Fruit fly (Drosophila melanogaster) whole organism, embryonic: Measurements from ENCODE around the gene Gr5a.

Experiments used
- Blimp-1 ChIP-seq: fragments of 200-800 bp; sonication (Bioruptor generic); optimal IDR thresholded peaks from 3 replicates; lab custom pipeline; 2018; ENCODE audit warnings: missing biosample characterization, missing genetic modification characterization, mild to moderate bottlenecking, moderate library complexity, missing genetic modification reagents
- CG10209 ChIP-seq: fragments of 200-800 bp; sonication (Bioruptor generic); optimal IDR thresholded peaks from 3 replicates; lab custom pipeline; 2017; ENCODE audit warnings: missing biosample characterization, mild to moderate bottlenecking, missing genetic modification characterization, missing genetic modification reagents
- CG10267 ChIP-seq: fragments of 200-800 bp; sonication (Bioruptor generic); optimal IDR thresholded peaks from 2 replicates; lab custom pipeline; 2018; ENCODE audit warnings: missing biosample characterization, mild to moderate bottlenecking, missing genetic modification characterization, moderate library complexity
- CG11398 ChIP-seq: fragments of 200-800 bp; sonication (Bioruptor generic); optimal IDR thresholded peaks from 2 replicates; lab custom pipeline; 2016; ENCODE audit warnings: missing biosample characterization, missing genetic modification characterization
- CG12071 ChIP-seq: fragments of 200-800 bp; sonication (Bioruptor generic); optimal IDR thresholded peaks from 3 replicates; lab custom pipeline; 2018; ENCODE audit warnings: missing biosample characterization, mild to moderate bottlenecking, missing genetic modification characterization
- CG12236 ChIP-seq: fragments of 200-800 bp; sonication (Bioruptor generic); optimal IDR thresholded peaks from 2 replicates; lab custom pipeline; 2016; ENCODE audit warnings: missing biosample characterization, missing genetic modification characterization
- CG12391 ChIP-seq: fragments of 200-800 bp; sonication (Bioruptor generic); optimal IDR thresholded peaks from 3 replicates; lab custom pipeline; 2018; ENCODE audit warnings: missing biosample characterization, mild to moderate bottlenecking, missing genetic modification characterization, moderate library complexity
- CG13894 ChIP-seq: fragments of 200-800 bp; sonication (Bioruptor generic); optimal IDR thresholded peaks from 3 replicates; lab custom pipeline; 2018; ENCODE audit warnings: missing biosample characterization, mild to moderate bottlenecking, missing genetic modification characterization, moderate library complexity
- CG17186 ChIP-seq: fragments of 200-800 bp; sonication (Bioruptor generic); optimal IDR thresholded peaks from 3 replicates; lab custom pipeline; 2017; ENCODE audit warnings: missing biosample characterization, missing genetic modification reagents, missing genetic modification characterization
- CG30403 ChIP-seq: fragments of 200-800 bp; sonication (Bioruptor generic); optimal IDR thresholded peaks from 3 replicates; lab custom pipeline; 2016; ENCODE audit warnings: missing biosample characterization, missing genetic modification characterization
- CG4424 ChIP-seq: fragments of 200-800 bp; sonication (Bioruptor generic); optimal IDR thresholded peaks from 3 replicates; lab custom pipeline; 2016; ENCODE audit warnings: missing biosample characterization, missing genetic modification characterization
- CG7372 ChIP-seq: fragments of 200-800 bp; sonication (Bioruptor generic); IDR thresholded peaks from 2 replicates; pipeline ENCODE4 v1.3.6; 2022; ENCODE audit warnings: missing biosample characterization, missing genetic modification characterization
- CG7556 ChIP-seq: fragments of 200-800 bp; sonication (Bioruptor generic); optimal IDR thresholded peaks from 2 replicates; lab custom pipeline; 2017; ENCODE audit warnings: missing biosample characterization, mild to moderate bottlenecking, missing genetic modification characterization
- CG7786 ChIP-seq: fragments of 200-800 bp; sonication (Bioruptor generic); optimal IDR thresholded peaks from 2 replicates; lab custom pipeline; 2016; ENCODE audit warnings: missing biosample characterization, missing genetic modification characterization
- CG8924 ChIP-seq: fragments of 200-800 bp; optimal IDR thresholded peaks from 3 replicates; lab custom pipeline; 2019; ENCODE audit warnings: missing biosample characterization, mild to moderate bottlenecking, missing genetic modification characterization, moderate library complexity
- CHES-1-like ChIP-seq: fragments of 200-800 bp; sonication (Bioruptor generic); optimal IDR thresholded peaks from 2 replicates; lab custom pipeline; 2016; ENCODE audit warnings: missing biosample characterization, missing genetic modification characterization
- D ChIP-seq, 2 experiments: fragments of 200-800 bp in 1 of 2; fragments of >200 bp in 1 of 2; sonication (Bioruptor generic) in 1 of 2; optimal IDR thresholded peaks; 2 replicates in 1 of 2; 3 replicates in 1 of 2; lab custom pipeline; 2017; ENCODE audit warnings: mild to moderate bottlenecking in 1 of 2, missing biosample characterization in 1 of 2, missing genetic modification characterization in 1 of 2, missing genetic modification reagents in 1 of 2
- HLH54F ChIP-seq: fragments of 200-800 bp; sonication (Bioruptor generic); optimal IDR thresholded peaks from 3 replicates; lab custom pipeline; 2016; ENCODE audit warnings: missing biosample characterization, missing genetic modification characterization
- HLHmδ ChIP-seq: fragments of 200-800 bp; sonication (Bioruptor generic); optimal IDR thresholded peaks from 2 replicates; lab custom pipeline; 2018; ENCODE audit warnings: missing biosample characterization, mild to moderate bottlenecking, missing genetic modification characterization, moderate library complexity
- Hey ChIP-seq: fragments of 200-800 bp; sonication (Bioruptor generic); optimal IDR thresholded peaks from 3 replicates; lab custom pipeline; 2018; ENCODE audit warnings: missing biosample characterization, mild to moderate bottlenecking, missing genetic modification characterization
- Hr3 ChIP-seq: fragments of 200-800 bp; sonication (Bioruptor generic); optimal IDR thresholded peaks from 3 replicates; lab custom pipeline; 2016; ENCODE audit warnings: missing biosample characterization, missing genetic modification characterization
- Lim3 ChIP-seq: fragments of 200-800 bp; sonication (Bioruptor generic); IDR thresholded peaks from 2 replicates; pipeline ENCODE4 v1.3.6; 2022; ENCODE audit warnings: missing biosample characterization, missing genetic modification characterization
- MESR4 ChIP-seq: fragments of 200-800 bp; sonication (Bioruptor generic); optimal IDR thresholded peaks from 2 replicates; lab custom pipeline; 2018; ENCODE audit warnings: missing biosample characterization, mild to moderate bottlenecking, missing genetic modification characterization, moderate library complexity
- Med ChIP-seq: fragments of 200-800 bp; sonication (Bioruptor generic); peaks from one replicate; lab custom pipeline; 2016; ENCODE audit warnings: missing biosample characterization, missing genetic modification characterization, mild to moderate bottlenecking, inconsistent platforms, moderate library complexity
- Neu2 ChIP-seq: fragments of 200-800 bp; sonication (Bioruptor generic); optimal IDR thresholded peaks from 3 replicates; lab custom pipeline; 2016; ENCODE audit warnings: missing biosample characterization, missing genetic modification characterization, borderline replicate concordance
- Stat92E ChIP-seq, 3 experiments: fragments of >200 bp in 2 of 3; fragments of 200-800 bp in 1 of 3; sonication (Bioruptor generic) in 1 of 3; optimal IDR thresholded peaks; 2 replicates each; lab custom pipeline; 2017 to 2019; ENCODE audit warnings: missing biosample characterization in 3 of 3, missing genetic modification characterization in 3 of 3, mild to moderate bottlenecking in 1 of 3, moderate library complexity in 1 of 3
- YL-1 ChIP-seq: fragments of 200-800 bp; sonication (Bioruptor generic); optimal IDR thresholded peaks from 3 replicates; lab custom pipeline; 2017; ENCODE audit warnings: missing biosample characterization, mild to moderate bottlenecking, missing genetic modification characterization
- amos ChIP-seq: fragments of 200-800 bp; sonication (Bioruptor generic); IDR thresholded peaks from 2 replicates; pipeline ENCODE4 v1.3.6; 2022; ENCODE audit warnings: missing biosample characterization, missing genetic modification characterization; ENCODE audit not compliant: partially characterized antibody
- ara ChIP-seq: fragments of 200-800 bp; sonication (Bioruptor generic); IDR thresholded peaks from 2 replicates; pipeline ENCODE4 v1.3.6; 2022; ENCODE audit warnings: missing biosample characterization, missing genetic modification characterization
- ash1 ChIP-seq: fragments of 200-800 bp; sonication (Bioruptor generic); optimal IDR thresholded peaks from 2 replicates; lab custom pipeline; 2018; ENCODE audit warnings: missing biosample characterization, mild to moderate bottlenecking, missing genetic modification characterization
- dan ChIP-seq: fragments of 200-800 bp; sonication (Bioruptor generic); IDR thresholded peaks from 2 replicates; pipeline ENCODE4 v1.3.6; 2022; ENCODE audit warnings: missing biosample characterization, missing genetic modification characterization
- dati ChIP-seq: fragments of 200-800 bp; sonication (Bioruptor generic); IDR thresholded peaks from 2 replicates; pipeline ENCODE4 v1.3.6; 2022; ENCODE audit warnings: missing biosample characterization, missing genetic modification characterization
- dmrt11E ChIP-seq: fragments of 200-800 bp; sonication (Bioruptor generic); optimal IDR thresholded peaks from 3 replicates; lab custom pipeline; 2018; ENCODE audit warnings: missing biosample characterization, mild to moderate bottlenecking, missing genetic modification characterization, moderate library complexity
- fd3F ChIP-seq: fragments of 200-800 bp; sonication (Bioruptor generic); optimal IDR thresholded peaks from 2 replicates; lab custom pipeline; 2018; ENCODE audit warnings: missing biosample characterization, mild to moderate bottlenecking, missing genetic modification characterization, moderate library complexity
- gt ChIP-seq: fragments of 200-800 bp; sonication (Bioruptor generic); IDR thresholded peaks from 2 replicates; pipeline ENCODE4 v1.3.6; 2022; ENCODE audit warnings: missing biosample characterization, missing genetic modification characterization
- hbn ChIP-seq: fragments of 200-800 bp; sonication (Bioruptor generic); IDR thresholded peaks from 2 replicates; pipeline ENCODE4 v1.3.6; 2022; ENCODE audit warnings: missing biosample characterization, missing genetic modification characterization; ENCODE audit not compliant: partially characterized antibody
- hth ChIP-seq: fragments of >200 bp; optimal IDR thresholded peaks from 2 replicates; lab custom pipeline; 2017; ENCODE audit warnings: inconsistent platforms
- ind ChIP-seq: fragments of 200-800 bp; sonication (Bioruptor generic); optimal IDR thresholded peaks from 3 replicates; lab custom pipeline; 2016; ENCODE audit warnings: missing biosample characterization, missing genetic modification characterization
- insv ChIP-seq, 2 experiments: fragments of 200-800 bp; sonication (Bioruptor generic); optimal IDR thresholded peaks; 3 replicates each; lab custom pipeline; 2016 to 2018; ENCODE audit warnings: missing biosample characterization in 2 of 2, missing genetic modification characterization in 2 of 2
- org-1 ChIP-seq: fragments of 200-800 bp; sonication (Bioruptor generic); optimal IDR thresholded peaks from 2 replicates; lab custom pipeline; 2017; ENCODE audit warnings: missing biosample characterization, missing genetic modification characterization
- pfk ChIP-seq: fragments of 200-800 bp; sonication (Bioruptor generic); optimal IDR thresholded peaks from 2 replicates; lab custom pipeline; 2018; ENCODE audit warnings: missing biosample characterization, mild to moderate bottlenecking, missing genetic modification characterization, moderate library complexity
- phol ChIP-seq: fragments of 200-800 bp; sonication (Bioruptor generic); optimal IDR thresholded peaks from 3 replicates; lab custom pipeline; 2018; ENCODE audit warnings: missing biosample characterization, mild to moderate bottlenecking, missing genetic modification characterization, moderate library complexity
- sens ChIP-seq: fragments of 200-800 bp; sonication (Bioruptor generic); peaks from one replicate; lab custom pipeline; 2016; ENCODE audit warnings: missing biosample characterization, missing genetic modification characterization
- shn ChIP-seq: fragments of 200-800 bp; sonication (Bioruptor generic); optimal IDR thresholded peaks from 3 replicates; lab custom pipeline; 2016; ENCODE audit warnings: missing biosample characterization, missing genetic modification characterization
- slbo ChIP-seq: fragments of 200-800 bp; sonication (Bioruptor generic); IDR thresholded peaks from 2 replicates; pipeline ENCODE4 v1.3.6; 2022; ENCODE audit warnings: missing biosample characterization, missing genetic modification characterization
- sqz ChIP-seq: fragments of 200-800 bp; sonication (Bioruptor generic); optimal IDR thresholded peaks from 3 replicates; lab custom pipeline; 2018; ENCODE audit warnings: missing biosample characterization, mild to moderate bottlenecking, missing genetic modification characterization
- trem ChIP-seq: fragments of 200-800 bp; optimal IDR thresholded peaks from 3 replicates; lab custom pipeline; 2019; ENCODE audit warnings: missing biosample characterization, mild to moderate bottlenecking, missing genetic modification characterization, moderate library complexity
- usp ChIP-seq: fragments of >200 bp; optimal IDR thresholded peaks from 2 replicates; lab custom pipeline; 2017; ENCODE audit warnings: missing biosample characterization, missing genetic modification characterization

Gene Gr5a

DNA sequence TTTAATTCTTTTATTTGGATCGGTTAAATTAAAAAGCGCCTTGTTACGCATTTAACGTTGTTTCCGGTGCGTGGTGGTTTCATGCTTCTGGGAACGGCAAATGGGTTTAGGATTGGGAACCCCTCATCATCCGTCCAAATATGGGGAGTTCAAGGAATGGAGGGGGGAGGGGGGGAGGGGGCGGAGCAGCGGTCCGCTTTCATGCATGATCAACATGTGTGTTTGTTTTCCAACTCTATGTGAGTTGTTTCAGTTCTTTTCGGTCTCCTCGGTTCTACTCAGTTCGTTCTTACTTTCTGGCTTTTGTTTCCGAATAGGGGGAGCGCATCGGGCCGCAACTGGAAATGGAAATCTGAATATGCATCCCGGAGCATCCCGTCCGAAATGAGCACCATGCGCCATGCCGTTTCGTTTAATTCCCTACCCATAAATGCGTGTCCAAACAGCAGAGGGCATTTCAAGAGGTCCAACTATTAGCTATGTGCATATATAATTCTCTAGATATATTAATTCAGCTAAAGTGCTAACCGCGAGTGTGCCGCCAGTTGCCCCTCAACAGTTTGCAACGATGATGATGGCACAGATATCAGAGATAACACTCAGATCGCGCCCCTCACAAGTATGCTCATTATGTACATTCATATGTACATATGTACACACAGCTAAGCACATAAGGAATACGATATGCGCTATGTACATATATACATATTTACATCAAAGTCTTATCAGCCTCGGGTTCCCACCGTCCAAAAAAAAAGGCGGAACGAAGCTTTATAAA, 2.8 kb upstream of the Gr5a start:
- TF ChIP-seq pfk (peak; percentile 85), ind (GFP tag; lab: Kevin White, UChicago) (peak; percentile 50), trem (peak; percentile 49), ara (GFP tag; lab: Robert Waterston, UW) (peak; percentile 97), D (optimal IDR thresholded peaks at IDR 0.05; lab: Kevin White, UChicago) (no peak), D (GFP tag; optimal IDR thresholded peaks at IDR 0.05; lab: Kevin White, UChicago) (peak; percentile 94), Neu2 (GFP tag; lab: Kevin White, UChicago) (peak; percentile 46), CG7372 (GFP tag; lab: Robert Waterston, UW) (peak; percentile 83), CG11398 (peak; percentile 91), YL-1 (GFP tag; lab: Kevin White, UChicago) (peak; percentile 98), CG13894 (tag; lab: Kevin White, UChicago) (peak; percentile 91), CG4424 (GFP tag; lab: Kevin White, UChicago) (peak; percentile 87), sqz (GFP tag; lab: Kevin White, UChicago) (peak; percentile 96), slbo (GFP tag; lab: Robert Waterston, UW) (peak; percentile 46; the same call in 1 of the 2 replicates), HLH54F (peak; percentile 60), CG10267 (tag; lab: Kevin White, UChicago) (peak; percentile 75), dati (GFP tag; lab: Robert Waterston, UW) (peak; percentile 36; the same call in 1 of the 2 replicates), CG10209 (GFP tag; lab: Kevin White, UChicago) (peak; percentile 95), HLHmδ (GFP tag; lab: Kevin White, UChicago) (peak; percentile 99), dmrt11E (tag; lab: Kevin White, UChicago) (peak; percentile 86), Hr3 (GFP tag; lab: Kevin White, UChicago) (peak; percentile 66), CG8924 (tag; lab: Kevin White, UChicago) (peak; percentile 84), insv (GFP tag; optimal IDR thresholded peaks at IDR 0.05; lab: Kevin White, UChicago) (peak; percentile 36 to 83), hth (no peak), shn (peak; percentile 71), Blimp-1 (GFP tag; lab: Kevin White, UChicago) (peak; percentile 94), CHES-1-like (GFP tag; lab: Kevin White, UChicago) (peak; percentile 89), Lim3 (GFP tag; lab: Robert Waterston, UW) (no peak), sens (peak; percentile 99), gt (peak; percentile 71), usp (GFP tag; lab: Kevin White, UChicago) (no peak), fd3F (GFP tag; lab: Kevin White, UChicago) (peak; percentile 94), Stat92E (GFP tag; optimal IDR thresholded peaks at IDR 0.05; lab: Kevin White, UChicago) (peak in 1 of 3 experiments; percentile 39), MESR4 (peak; percentile 23), Med (GFP tag; lab: Kevin White, UChicago) (peak; percentile 98), Hey (tag; lab: Kevin White, UChicago) (peak; percentile 94), CG12071 (GFP tag; lab: Kevin White, UChicago) (peak; percentile 98), CG12236 (GFP tag; lab: Kevin White, UChicago) (peak; percentile 97), CG7786 (GFP tag; lab: Kevin White, UChicago) (peak; percentile 58), CG17186 (GFP tag; lab: Kevin White, UChicago) (peak; percentile 92), ash1 (GFP tag; lab: Kevin White, UChicago) (peak; percentile 91), dan (GFP tag; lab: Robert Waterston, UW) (no peak), phol (tag; lab: Kevin White, UChicago) (peak; percentile 30), CG12391 (tag; lab: Kevin White, UChicago) (peak; percentile 78), amos (no peak), CG7556 (peak; percentile 92), CG30403 (peak; percentile 64), hbn (GFP tag; lab: Robert Waterston, UW) (no peak), org-1 (peak; percentile 92)
